Worm (Caenorhabditis elegans): ENCODE results near the gene tac-1.

The tac-1 gene

DNA sequence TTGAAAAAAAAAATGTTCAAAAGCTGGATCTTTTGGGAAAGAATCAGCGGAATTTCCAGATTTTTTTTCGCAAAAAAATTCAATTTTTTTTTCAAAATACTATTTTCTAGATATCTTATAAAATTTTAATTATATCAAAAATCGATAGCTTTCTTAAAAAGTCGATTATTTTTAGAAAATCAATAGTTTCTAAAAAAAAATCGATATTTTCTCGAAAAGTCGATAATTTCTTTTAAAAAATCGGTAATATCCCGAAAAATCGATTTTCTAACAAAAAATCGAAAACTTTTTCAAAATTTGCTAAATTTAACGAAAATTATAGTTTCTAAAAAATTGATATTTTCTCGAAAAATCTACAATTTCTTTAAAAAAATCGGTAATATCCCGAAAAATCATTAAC, 15.1 kb upstream of the tac-1 start:
- TF ChIP-seq hmbx-1 (tag; optimal IDR thresholded peaks at IDR 0.05) (no peak), ceh-13 (GFP tag; optimal IDR thresholded peaks at IDR 0.05) (no peak)

DNA sequence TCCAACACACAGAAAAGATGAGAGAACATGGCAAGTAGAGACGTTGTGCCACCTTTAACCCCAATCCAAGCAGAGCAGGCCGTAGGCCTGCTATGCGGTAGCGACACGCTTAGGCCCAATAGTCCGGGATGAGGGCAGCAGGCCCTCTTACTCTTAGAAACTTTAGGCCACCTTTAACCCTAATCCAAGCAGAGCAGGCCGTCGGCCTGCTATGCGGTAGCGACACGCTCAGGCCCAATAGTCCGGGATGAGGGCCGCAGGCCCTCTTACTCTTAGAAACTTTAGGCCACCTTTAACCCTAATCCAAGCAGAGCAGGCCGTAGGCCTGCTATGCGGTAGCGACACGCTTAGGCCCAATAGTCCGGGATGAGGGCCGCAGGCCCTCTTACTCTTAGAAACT, 12.0 kb upstream of the tac-1 start:
- TF ChIP-seq pes-1 (GFP tag; IDR thresholded peaks at IDR 0.05): 0 out of 2 replicates have a peak, but pooled peaks have one; percentile 48

DNA sequence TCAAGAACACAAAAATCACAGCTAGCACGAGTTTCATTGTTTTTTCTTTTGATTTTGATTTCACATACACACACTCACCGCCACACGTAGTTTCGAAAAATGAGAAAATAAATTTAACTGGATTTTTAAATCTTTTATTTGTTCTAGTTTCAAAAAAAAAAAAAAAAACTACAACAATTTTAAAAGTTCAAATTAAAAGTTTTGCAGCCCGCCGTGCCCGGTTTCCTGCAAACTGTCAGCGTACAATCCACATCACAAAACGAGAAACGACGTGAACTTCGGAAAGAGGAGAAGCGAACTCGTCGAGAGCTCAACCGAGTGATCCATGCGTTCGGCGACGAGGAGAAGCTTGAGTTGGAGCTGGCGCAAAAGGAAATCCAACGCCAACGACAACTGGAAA, 4.0 kb upstream of the tac-1 start, which contains the start of gene Y54E2A.5:
TSS of gene Y54E2A.5 (minus strand) at position 101 of the 400 bp plus-strand sequence.
- TF ChIP-seq aly-1 (tag; optimal IDR thresholded peaks at IDR 0.05): no peak
- no peak for TF ChIP-seq B0310.2 (tag; optimal IDR thresholded peaks at IDR 0.05)
- no peak for TF ChIP-seq tbx-11 (GFP tag; IDR thresholded peaks at IDR 0.05)
- TF ChIP-seq ama-1 (optimal IDR thresholded peaks at IDR 0.05): no peak

DNA sequence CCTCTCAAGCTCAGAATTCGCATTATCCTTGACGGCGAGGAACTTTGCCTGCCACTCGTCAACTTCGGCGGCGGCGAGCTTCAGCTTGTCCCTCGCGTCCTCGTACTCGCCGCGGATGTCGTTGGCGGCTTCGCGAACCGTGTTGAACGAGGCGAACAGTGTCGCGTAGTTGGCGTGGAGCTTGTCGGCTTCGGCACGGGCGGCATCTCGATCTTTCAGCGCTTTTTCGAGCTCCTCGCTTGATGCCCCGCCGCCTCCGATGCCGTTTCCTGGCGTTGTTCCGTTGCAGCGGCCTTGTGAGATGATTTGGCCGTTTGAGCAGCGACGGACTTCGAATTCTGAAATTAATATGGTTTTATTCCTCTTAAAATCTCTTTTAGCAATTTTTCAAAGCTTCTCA, 431 bp downstream of the tac-1 start:
- TF ChIP-seq ama-1 (optimal IDR thresholded peaks at IDR 0.05) (no peak), tbx-11 (GFP tag; IDR thresholded peaks at IDR 0.05) (no peak), tbx-37 (GFP tag; conservative IDR thresholded peaks at IDR 0.05) (no peak), F13C5.2 (tag; optimal IDR thresholded peaks at IDR 0.05) (no peak), ceh-36 (tag; optimal IDR thresholded peaks at IDR 0.05) (no peak), hmbx-1 (tag; optimal IDR thresholded peaks at IDR 0.05) (no peak), B0310.2 (tag; optimal IDR thresholded peaks at IDR 0.05) (no peak), scrt-1 (GFP tag; IDR thresholded peaks at IDR 0.05) (no peak), hnd-1 (tag; optimal IDR thresholded peaks at IDR 0.05) (no peak), pes-1 (GFP tag; IDR thresholded peaks at IDR 0.05) (no peak), hmg-4 (GFP tag; optimal IDR thresholded peaks at IDR 0.05) (no peak), sea-1 (GFP tag; conservative IDR thresholded peaks at IDR 0.05) (no peak), ceh-13 (GFP tag; optimal IDR thresholded peaks at IDR 0.05) (no peak), aly-1 (tag; optimal IDR thresholded peaks at IDR 0.05) (no peak), ets-7 (tag; optimal IDR thresholded peaks at IDR 0.05) (no peak), tra-4 (tag; optimal IDR thresholded peaks at IDR 0.05) (no peak), flt-1 (GFP tag; IDR thresholded peaks at IDR 0.05) (no peak)

DNA sequence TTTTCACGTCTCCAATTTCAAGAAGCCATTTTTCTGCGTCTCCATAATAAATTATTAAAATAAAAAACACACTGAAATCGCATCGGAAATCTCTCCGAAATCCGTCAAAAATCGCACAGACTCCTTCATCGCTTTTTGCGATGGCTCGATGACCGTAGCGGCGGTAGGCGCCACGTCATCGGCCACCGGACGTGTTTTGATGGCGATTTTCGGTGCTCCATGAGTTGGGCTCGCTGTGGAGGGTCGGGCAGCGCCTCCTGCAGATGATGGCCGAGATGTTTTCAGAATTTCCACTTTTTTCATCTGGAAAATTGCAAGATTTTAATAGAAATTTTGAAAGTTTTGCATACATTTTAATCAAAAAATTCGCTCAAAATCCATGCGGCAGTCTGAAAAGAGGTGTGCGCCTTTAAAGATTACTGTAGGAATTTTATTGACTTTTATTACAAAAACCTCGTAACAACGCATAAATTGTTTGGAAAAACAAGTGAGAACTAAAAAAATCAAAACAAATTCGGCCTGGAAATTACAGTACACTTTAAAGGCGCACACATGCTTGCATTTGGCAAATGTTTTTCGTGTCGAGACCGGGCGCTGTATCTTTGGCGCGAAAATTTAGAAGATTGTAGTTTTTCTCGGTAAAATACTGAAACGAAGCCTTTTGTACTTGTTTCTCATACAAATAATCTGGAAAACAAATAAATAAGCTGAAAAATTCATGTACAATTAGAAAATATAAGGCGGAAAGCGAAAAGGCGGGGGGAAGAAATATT, 1.3 kb downstream of the tac-1 start, which contains the start of gene smg-9:
TSS of gene smg-9 (minus strand) at position 663 of the 773 bp plus-strand sequence.
- 0 out of 2 replicates have a peak, but pooled peaks have one; percentile 25 for TF ChIP-seq scrt-1 (GFP tag; IDR thresholded peaks at IDR 0.05)
- no peak for TF ChIP-seq ama-1 (optimal IDR thresholded peaks at IDR 0.05)

DNA sequence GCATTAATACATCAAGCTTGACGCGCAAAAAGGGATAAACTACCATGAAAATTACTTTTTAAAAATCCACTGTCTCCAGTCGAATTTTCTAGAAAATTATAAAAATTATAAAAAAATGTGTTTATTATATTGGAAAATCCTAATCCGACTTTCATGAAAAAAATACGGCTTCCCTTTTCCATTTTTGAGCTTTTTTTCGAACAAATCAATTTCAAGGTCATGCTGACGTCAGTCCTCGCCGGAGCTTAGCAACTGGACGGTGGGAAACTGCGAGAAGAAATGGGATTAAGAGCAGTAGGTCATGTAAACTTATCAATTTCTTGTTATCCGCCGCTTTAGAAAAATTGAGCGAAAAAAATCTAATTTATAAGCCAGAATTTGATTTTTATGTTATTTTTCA, 8.6 kb downstream of the tac-1 start:
- TF ChIP-seq ama-1 (optimal IDR thresholded peaks at IDR 0.05): no peak
- TF ChIP-seq pes-1 (GFP tag; IDR thresholded peaks at IDR 0.05): no peak
- TF ChIP-seq aly-1 (tag; optimal IDR thresholded peaks at IDR 0.05): no peak
- no peak for TF ChIP-seq hmbx-1 (tag; optimal IDR thresholded peaks at IDR 0.05)
- no peak for TF ChIP-seq ceh-36 (tag; optimal IDR thresholded peaks at IDR 0.05)
- no peak for TF ChIP-seq hmg-4 (GFP tag; optimal IDR thresholded peaks at IDR 0.05)
- no peak for TF ChIP-seq tbx-11 (GFP tag; IDR thresholded peaks at IDR 0.05)
- no peak for TF ChIP-seq tra-4 (tag; optimal IDR thresholded peaks at IDR 0.05)
- TF ChIP-seq ets-7 (tag; optimal IDR thresholded peaks at IDR 0.05): no peak
- TF ChIP-seq hnd-1 (tag; optimal IDR thresholded peaks at IDR 0.05): no peak
- TF ChIP-seq tbx-37 (GFP tag; conservative IDR thresholded peaks at IDR 0.05): no peak
- no peak for TF ChIP-seq scrt-1 (GFP tag; IDR thresholded peaks at IDR 0.05)
- TF ChIP-seq B0310.2 (tag; optimal IDR thresholded peaks at IDR 0.05): no peak
- no peak for TF ChIP-seq ceh-13 (GFP tag; optimal IDR thresholded peaks at IDR 0.05)

ce11 chrII:14739143-14739542, 14.5 kb downstream of the tac-1 start, which contains the start of gene npr-34:
npr-34 (minus strand) TSS chrII:14739243.
- TF ChIP-seq flt-1 (GFP tag; IDR thresholded peaks at IDR 0.05) (no peak), ets-7 (tag; optimal IDR thresholded peaks at IDR 0.05) (no peak), tbx-11 (GFP tag; IDR thresholded peaks at IDR 0.05) (no peak), scrt-1 (GFP tag; IDR thresholded peaks at IDR 0.05) (no peak), hmg-4 (GFP tag; optimal IDR thresholded peaks at IDR 0.05) (no peak), tbx-37 (GFP tag; conservative IDR thresholded peaks at IDR 0.05) (no peak), aly-1 (tag; optimal IDR thresholded peaks at IDR 0.05) (no peak), ceh-13 (GFP tag; optimal IDR thresholded peaks at IDR 0.05) (no peak), F13C5.2 (tag; optimal IDR thresholded peaks at IDR 0.05) (no peak), hnd-1 (tag; optimal IDR thresholded peaks at IDR 0.05) (no peak), B0310.2 (tag; optimal IDR thresholded peaks at IDR 0.05) (no peak)

- TF ChIP-seq ets-7 (tag; optimal IDR thresholded peaks at IDR 0.05) (no peak), scrt-1 (GFP tag; IDR thresholded peaks at IDR 0.05) (no peak), tra-4 (tag; optimal IDR thresholded peaks at IDR 0.05) (no peak), hmg-4 (GFP tag; optimal IDR thresholded peaks at IDR 0.05) (no peak), hnd-1 (tag; optimal IDR thresholded peaks at IDR 0.05) (no peak), tbx-37 (GFP tag; conservative IDR thresholded peaks at IDR 0.05) (no peak), ceh-13 (GFP tag; optimal IDR thresholded peaks at IDR 0.05) (no peak), ceh-36 (tag; optimal IDR thresholded peaks at IDR 0.05) (no peak), ama-1 (optimal IDR thresholded peaks at IDR 0.05) (no peak), pes-1 (GFP tag; IDR thresholded peaks at IDR 0.05) (no peak), aly-1 (tag; optimal IDR thresholded peaks at IDR 0.05) (no peak), tbx-11 (GFP tag; IDR thresholded peaks at IDR 0.05) (no peak), B0310.2 (tag; optimal IDR thresholded peaks at IDR 0.05) (no peak), F13C5.2 (tag; optimal IDR thresholded peaks at IDR 0.05) (no peak), sea-1 (GFP tag; conservative IDR thresholded peaks at IDR 0.05) (no peak), flt-1 (GFP tag; IDR thresholded peaks at IDR 0.05) (no peak), hmbx-1 (tag; optimal IDR thresholded peaks at IDR 0.05) (no peak)
Measured at ce11 chrII:14733424-14733823, 20.3 kb downstream of the tac-1 start, which contains the start of gene glna-1. glna-1 (minus strand) TSS chrII:14733524.

All from whole organism, early embryonic.